Worm (Caenorhabditis elegans): Measurements from ENCODE around the gene eak-3.

ce11 chrIII:1193326-1193862 lies 17.0 kb upstream of the eak-3 start, which contains the start of gene Y119D3B.14:
- TF ChIP-seq madf-2 (tag; optimal IDR thresholded peaks at IDR 0.05) (no peak), tbx-2 (tag; optimal IDR thresholded peaks at IDR 0.05) (no peak), ceh-31 (tag; optimal IDR thresholded peaks at IDR 0.05) (no peak), pag-3 (tag; optimal IDR thresholded peaks at IDR 0.05; ENCODE audit: borderline replicate concordance) (no peak), ztf-16 (tag; optimal IDR thresholded peaks at IDR 0.05) (no peak), T23F11.4 (GFP tag; optimal IDR thresholded peaks at IDR 0.05) (no peak), C08G9.2 (tag; optimal IDR thresholded peaks at IDR 0.05) (no peak), hlh-30 (tag; optimal IDR thresholded peaks at IDR 0.05; ENCODE audit: insufficient read depth) (no peak), che-1 (tag; optimal IDR thresholded peaks at IDR 0.05) (no peak)

Data from whole organism, late embryonic.